Fruit fly (Drosophila melanogaster): ENCODE data around the gene CG31100.

Gene CG31100

dm6 chr3R:8957739-8958138 lies 45.7 kb downstream of the CG31100 start:
- no peak for TF ChIP-seq CG17801 (GFP tag; optimal IDR thresholded peaks at IDR 0.05; ENCODE audit: partially characterized antibody)

- no peak for TF ChIP-seq CG17801 (GFP tag; optimal IDR thresholded peaks at IDR 0.05; ENCODE audit: partially characterized antibody)
These were observed 47.1 kb downstream of the CG31100 start for dm6 chr3R:8956333-8956732.

dm6 chr3R:8955359-8955820 lies 48.1 kb downstream of the CG31100 start:
- TF ChIP-seq CG17801 (GFP tag; optimal IDR thresholded peaks at IDR 0.05; ENCODE audit: partially characterized antibody): no peak

dm6 chr3R:8954515-8955358 lies 48.7 kb downstream of the CG31100 start:
- TF ChIP-seq CG17801 (GFP tag; optimal IDR thresholded peaks at IDR 0.05; ENCODE audit: partially characterized antibody): no peak

dm6 chr3R:8949334-8950066 lies 54.0 kb downstream of the CG31100 start:
- TF ChIP-seq CG17801 (GFP tag; optimal IDR thresholded peaks at IDR 0.05; ENCODE audit: partially characterized antibody): no peak

dm6 chr3R:8948855-8949254 lies 54.6 kb downstream of the CG31100 start:
- no peak for TF ChIP-seq CG17801 (GFP tag; optimal IDR thresholded peaks at IDR 0.05; ENCODE audit: partially characterized antibody)

- no peak for TF ChIP-seq CG17801 (GFP tag; optimal IDR thresholded peaks at IDR 0.05; ENCODE audit: partially characterized antibody)
These were observed 55.6 kb downstream of the CG31100 start for dm6 chr3R:8947757-8948428.

- TF ChIP-seq CG17801 (GFP tag; optimal IDR thresholded peaks at IDR 0.05; ENCODE audit: partially characterized antibody): no peak
These were observed 57.0 kb downstream of the CG31100 start for dm6 chr3R:8946429-8946828.

- TF ChIP-seq CG17801 (GFP tag; optimal IDR thresholded peaks at IDR 0.05; ENCODE audit: partially characterized antibody): no peak
These were observed 57.7 kb downstream of the CG31100 start for dm6 chr3R:8945502-8946324.

Measured in ovary, adult (tissue).